Worm (Caenorhabditis elegans) whole organism, young adult: ENCODE results near the gene T24H10.4.

Source experiments
- B0336.3 ChIP-seq: fragments of 200-800 bp; sonication (Bioruptor generic); IDR thresholded peaks from 2 replicates; pipeline ENCODE4 v1.3.6; 2022; ENCODE audit warnings: missing genetic modification characterization, missing compliant biosample characterization
- D2030.7 ChIP-seq: fragments of 200-800 bp; sonication (Bioruptor generic); IDR thresholded peaks from 2 replicates; pipeline ENCODE4 v1.3.6; 2022; ENCODE audit warnings: missing genetic modification reagents, missing genetic modification characterization, missing compliant biosample characterization
- F10E7.11 ChIP-seq: sonication (generic microtip); optimal IDR thresholded peaks from 2 replicates; lab custom pipeline; 2017; ENCODE audit warnings: mild to moderate bottlenecking, missing genetic modification characterization, moderate library complexity, missing compliant biosample characterization
- F37B4.10 ChIP-seq: fragments of 200-800 bp; sonication (Bioruptor generic); IDR thresholded peaks from 2 replicates; pipeline ENCODE4 v1.3.6; 2022; ENCODE audit warnings: missing genetic modification characterization, missing compliant biosample characterization
- F39B2.1 ChIP-seq: fragments of 200-800 bp; sonication (Bioruptor generic); IDR thresholded peaks from 2 replicates; pipeline ENCODE4 v1.3.6; 2022; ENCODE audit warnings: missing genetic modification reagents, missing genetic modification characterization, missing compliant biosample characterization
- F55B11.4 ChIP-seq: sonication (generic microtip); optimal IDR thresholded peaks from 2 replicates; lab custom pipeline; 2016; ENCODE audit warnings: missing compliant biosample characterization, missing genetic modification characterization, borderline replicate concordance; ENCODE audit not compliant: insufficient read depth
- F57C9.4 ChIP-seq: sonication (generic microtip); optimal IDR thresholded peaks from 2 replicates; lab custom pipeline; 2017; ENCODE audit warnings: mild to moderate bottlenecking, missing genetic modification characterization, missing compliant biosample characterization
- K11D2.4 ChIP-seq: fragments of 200-800 bp; sonication (Bioruptor generic); IDR thresholded peaks from 2 replicates; pipeline ENCODE4 v1.3.6; 2022; ENCODE audit warnings: missing genetic modification reagents, missing genetic modification characterization, missing compliant biosample characterization
- Y56A3A.18 ChIP-seq: fragments of 200-800 bp; sonication (Bioruptor generic); IDR thresholded peaks from 2 replicates; pipeline ENCODE4 v1.3.6; 2022; ENCODE audit warnings: missing genetic modification reagents, missing genetic modification characterization, missing compliant biosample characterization
- Y95B8A.8 ChIP-seq: fragments of 200-800 bp; sonication (Bioruptor generic); IDR thresholded peaks from 2 replicates; pipeline ENCODE4 v1.3.6; 2022; ENCODE audit warnings: missing genetic modification reagents, missing genetic modification characterization, missing compliant biosample characterization
- ama-1 ChIP-seq, 3 experiments: fragments of 150-350 bp in 1 of 3; sonication (generic microtip) in 2 of 3; optimal IDR thresholded peaks; 2 replicates each; lab custom pipeline; 2014 to 2018; ENCODE audit warnings: missing biosample characterization in 2 of 3, missing genetic modification characterization in 2 of 3, missing genetic modification reagents in 2 of 3
- atf-7 ChIP-seq: sonication (generic microtip); optimal IDR thresholded peaks from 2 replicates; lab custom pipeline; 2017; ENCODE audit warnings: mild to moderate bottlenecking, missing genetic modification characterization, missing compliant biosample characterization
- egl-44 ChIP-seq: fragments of 200-800 bp; sonication (Bioruptor generic); IDR thresholded peaks from 2 replicates; pipeline ENCODE4 v1.3.6; 2022; ENCODE audit warnings: missing genetic modification reagents, missing genetic modification characterization, missing compliant biosample characterization
- ets-4 ChIP-seq: fragments of 200-800 bp; sonication (Bioruptor generic); optimal IDR thresholded peaks from 2 replicates; lab custom pipeline; 2018; ENCODE audit warnings: mild to moderate bottlenecking, missing genetic modification characterization, missing compliant biosample characterization
- gei-17 ChIP-seq: fragments of 200-800 bp; sonication (Bioruptor generic); optimal IDR thresholded peaks from 2 replicates; lab custom pipeline; 2018; ENCODE audit warnings: mild to moderate bottlenecking, missing genetic modification characterization, missing compliant biosample characterization
- hmg-20 ChIP-seq: fragments of 200-800 bp; sonication (Bioruptor generic); IDR thresholded peaks from 2 replicates; pipeline ENCODE4 v1.3.6; 2022; ENCODE audit warnings: missing genetic modification reagents, missing genetic modification characterization, missing compliant biosample characterization
- hrde-1 ChIP-seq: sonication (generic microtip); optimal IDR thresholded peaks from 2 replicates; lab custom pipeline; 2016; ENCODE audit warnings: missing genetic modification characterization, mild to moderate bottlenecking, missing compliant biosample characterization, moderate library complexity, missing genotype, missing genetic modification reagents, borderline replicate concordance
- hsf-1 ChIP-seq: fragments of 200-800 bp; sonication (Bioruptor generic); IDR thresholded peaks from 2 replicates; pipeline ENCODE4 v1.3.6; 2022; ENCODE audit warnings: missing genetic modification reagents, missing genetic modification characterization, missing compliant biosample characterization
- lin-26 ChIP-seq: fragments of 200-800 bp; sonication (Bioruptor generic); IDR thresholded peaks from 2 replicates; pipeline ENCODE4 v1.3.6; 2022; ENCODE audit warnings: missing genetic modification reagents, missing genetic modification characterization, missing compliant biosample characterization
- lin-35 ChIP-seq, 3 experiments: fragments of 150-350 bp in 2 of 3; sonication (generic microtip) in 1 of 3; optimal IDR thresholded peaks; 2 replicates each; lab custom pipeline; 2014 to 2018; ENCODE audit warnings: missing biosample characterization in 3 of 3, missing genetic modification characterization in 3 of 3, missing genetic modification reagents in 3 of 3
- lir-1 ChIP-seq: fragments of 200-800 bp; sonication (Bioruptor generic); conservative IDR thresholded peaks from 2 replicates; pipeline ENCODE4 v1.3.6; 2022; ENCODE audit warnings: missing genetic modification reagents, missing genetic modification characterization, missing compliant biosample characterization
- madf-10 ChIP-seq: sonication (generic microtip); optimal IDR thresholded peaks from 2 replicates; lab custom pipeline; 2016; ENCODE audit warnings: mild to moderate bottlenecking, missing genetic modification characterization, missing compliant biosample characterization
- mcd-1 ChIP-seq: fragments of 200-800 bp; sonication (Bioruptor generic); IDR thresholded peaks from 2 replicates; pipeline ENCODE4 v1.3.6; 2022; ENCODE audit warnings: missing genetic modification reagents, missing genetic modification characterization, missing compliant biosample characterization
- nfya-1 ChIP-seq: sonication (generic microtip); optimal IDR thresholded peaks from 2 replicates; lab custom pipeline; 2017; ENCODE audit warnings: antibody characterized with exemption, missing compliant biosample characterization, missing genetic modification characterization, borderline replicate concordance; ENCODE audit not compliant: insufficient read depth
- nfya-2 ChIP-seq: fragments of 200-800 bp; sonication (Bioruptor generic); IDR thresholded peaks from 2 replicates; pipeline ENCODE4 v1.3.6; 2022; ENCODE audit warnings: missing genetic modification reagents, missing genetic modification characterization, missing compliant biosample characterization
- nhr-27 ChIP-seq: fragments of 200-800 bp; sonication (Bioruptor generic); optimal IDR thresholded peaks from 2 replicates; lab custom pipeline; 2018; ENCODE audit warnings: mild to moderate bottlenecking, missing genetic modification characterization, moderate library complexity, missing compliant biosample characterization
- nhr-80 ChIP-seq: sonication (generic microtip); optimal IDR thresholded peaks from 2 replicates; lab custom pipeline; 2016; ENCODE audit warnings: missing genetic modification characterization, missing compliant biosample characterization
- rec-8 ChIP-seq, 2 experiments: sonication (generic microtip); optimal IDR thresholded peaks; 2 replicates each; lab custom pipeline; 2016; ENCODE audit warnings: mild to moderate bottlenecking in 2 of 2, missing genetic modification characterization in 2 of 2, missing genetic modification reagents in 2 of 2, missing genotype in 2 of 2, missing biosample characterization in 1 of 2, missing compliant biosample characterization in 1 of 2, moderate library complexity in 1 of 2
- sdz-38 ChIP-seq: sonication (generic microtip); optimal IDR thresholded peaks from 2 replicates; lab custom pipeline; 2016; ENCODE audit warnings: missing genotype, missing genetic modification characterization, missing compliant biosample characterization
- snpc-3.4 ChIP-seq: sonication (generic microtip); optimal IDR thresholded peaks from 2 replicates; lab custom pipeline; 2017; ENCODE audit warnings: missing genetic modification characterization, mild to moderate bottlenecking, missing compliant biosample characterization, antibody characterized with exemption, moderate library complexity, missing genotype, missing genetic modification reagents
- somi-1 ChIP-seq: fragments of 200-800 bp; sonication (Bioruptor generic); optimal IDR thresholded peaks from 2 replicates; lab custom pipeline; 2018; ENCODE audit warnings: mild to moderate bottlenecking, missing genetic modification characterization, missing compliant biosample characterization
- sptf-2 ChIP-seq: fragments of 200-800 bp; sonication (Bioruptor generic); optimal IDR thresholded peaks from 2 replicates; lab custom pipeline; 2018; ENCODE audit warnings: mild to moderate bottlenecking, missing genetic modification characterization, missing compliant biosample characterization
- tbx-9 ChIP-seq: sonication (generic microtip); optimal IDR thresholded peaks from 2 replicates; lab custom pipeline; 2016; ENCODE audit warnings: borderline replicate concordance, missing genetic modification characterization, inconsistent platforms, missing compliant biosample characterization
- xnd-1 ChIP-seq: sonication (generic microtip); optimal IDR thresholded peaks from 2 replicates; lab custom pipeline; 2016; ENCODE audit warnings: missing genotype, missing genetic modification reagents, missing genetic modification characterization, missing compliant biosample characterization
- ztf-18 ChIP-seq: sonication (generic microtip); optimal IDR thresholded peaks from 2 replicates; lab custom pipeline; 2016; ENCODE audit warnings: missing genotype, mild to moderate bottlenecking, missing genetic modification characterization, missing compliant biosample characterization
- ztf-25 ChIP-seq: fragments of 200-800 bp; sonication (Bioruptor generic); IDR thresholded peaks from 2 replicates; pipeline ENCODE4 v1.3.6; 2022; ENCODE audit warnings: missing genetic modification reagents, missing genetic modification characterization, missing compliant biosample characterization
- ztf-28 ChIP-seq: fragments of 200-800 bp; sonication (Bioruptor generic); IDR thresholded peaks from 2 replicates; pipeline ENCODE4 v1.3.6; 2022; ENCODE audit warnings: missing genetic modification reagents, missing genetic modification characterization, missing compliant biosample characterization

T24H10.4 gene

DNA sequence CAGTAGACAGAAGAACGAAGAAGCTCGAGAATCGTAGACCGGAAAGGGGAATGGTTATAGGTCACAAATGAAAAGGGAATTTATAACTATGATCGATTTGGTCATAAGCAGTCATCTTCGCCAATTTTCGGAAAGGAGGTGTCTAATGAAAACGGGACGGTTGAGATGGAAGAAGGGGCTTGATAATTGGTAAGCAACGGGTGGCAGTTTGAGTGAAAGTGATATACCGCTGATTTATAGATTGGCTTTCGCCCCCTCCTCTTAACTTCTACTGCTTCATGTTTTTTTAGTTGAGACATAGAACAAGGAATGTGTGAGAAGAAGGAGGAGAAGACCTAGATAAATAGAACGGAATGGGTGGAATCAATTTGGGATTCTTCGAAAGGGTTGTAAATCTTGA, 36.6 kb upstream of the T24H10.4 start:
- no peak for TF ChIP-seq rec-8 (tag; optimal IDR thresholded peaks at IDR 0.05; lab: Kevin White, UChicago)
- TF ChIP-seq nhr-80 (tag; lab: Kevin White, UChicago): no peak
- TF ChIP-seq snpc-3.4 (tag; lab: Kevin White, UChicago): no peak
- TF ChIP-seq mcd-1 (GFP tag; lab: Robert Waterston, UW): no peak
- no peak for TF ChIP-seq F55B11.4 (tag; lab: Kevin White, UChicago)
- no peak for TF ChIP-seq lin-26 (GFP tag; lab: Robert Waterston, UW)
- no peak for TF ChIP-seq hsf-1
- no peak for TF ChIP-seq F39B2.1 (GFP tag; lab: Robert Waterston, UW)
- TF ChIP-seq xnd-1 (tag; lab: Kevin White, UChicago): no peak

DNA sequence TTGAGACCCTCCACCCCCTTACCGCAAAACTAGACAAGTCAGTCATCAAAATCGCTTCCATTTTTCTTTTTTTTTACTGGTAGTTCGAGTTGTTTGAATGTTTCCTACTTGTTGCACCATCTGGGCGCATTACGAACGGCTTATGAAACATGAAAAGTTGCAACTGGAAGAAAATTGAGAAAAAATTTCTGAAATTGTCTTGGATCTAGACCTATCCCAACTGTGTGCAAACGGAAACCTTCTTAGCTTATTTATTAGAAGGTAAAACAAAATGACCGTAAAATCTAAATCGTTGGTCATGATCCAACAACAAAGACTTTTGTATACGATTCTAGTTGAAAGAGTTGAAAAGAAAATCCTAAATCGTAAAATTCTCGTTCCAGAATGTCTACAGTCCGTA, 34.8 kb upstream of the T24H10.4 start:
- TF ChIP-seq hmg-20 (GFP tag; lab: Robert Waterston, UW) (no peak), lin-35 (GFP tag; optimal IDR thresholded peaks at IDR 0.05; lab: Kevin White, UChicago) (no peak), hrde-1 (no peak), sptf-2 (GFP tag; lab: Kevin White, UChicago) (no peak), ets-4 (GFP tag; lab: Kevin White, UChicago) (no peak), egl-44 (GFP tag; lab: Robert Waterston, UW) (no peak)

DNA sequence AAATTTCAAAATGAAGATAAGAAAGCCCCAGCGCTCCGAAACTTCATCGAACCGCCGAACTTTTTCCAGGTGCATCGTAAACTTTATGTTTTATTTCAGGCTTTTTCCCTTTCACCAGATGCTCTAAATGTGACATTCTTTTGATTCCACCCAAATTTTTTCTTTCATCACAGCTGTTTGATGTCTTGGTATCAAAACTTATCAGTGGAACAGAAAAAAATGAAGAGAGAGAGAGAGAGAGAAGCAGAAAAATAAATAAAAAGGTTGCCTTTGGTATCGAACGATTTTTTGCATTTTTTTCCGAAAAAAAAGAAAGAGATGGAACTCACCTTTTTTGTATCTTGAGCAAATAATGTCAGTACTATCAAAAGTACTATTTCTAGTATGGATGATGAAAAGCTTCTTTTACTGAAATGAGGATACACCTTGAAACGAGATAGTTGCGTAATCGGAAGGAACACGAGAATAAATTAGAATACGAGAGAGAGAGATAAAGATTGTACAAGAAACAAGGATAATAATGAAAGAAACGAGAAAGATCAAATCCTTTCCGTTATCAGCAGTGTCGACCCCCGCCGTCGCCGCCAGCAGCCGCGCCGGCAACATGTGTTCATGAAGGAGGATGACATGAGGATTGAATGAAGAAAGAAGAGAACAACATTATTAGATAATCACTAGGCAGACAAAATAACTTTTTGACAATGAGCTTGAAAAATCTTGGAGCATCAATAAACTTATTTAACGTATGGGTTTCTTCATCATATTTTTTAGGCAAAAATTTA, 33.0 kb upstream of the T24H10.4 start:
- TF ChIP-seq nhr-80 (tag; lab: Kevin White, UChicago) (peak; percentile 46), D2030.7 (GFP tag; lab: Robert Waterston, UW) (no peak)

DNA sequence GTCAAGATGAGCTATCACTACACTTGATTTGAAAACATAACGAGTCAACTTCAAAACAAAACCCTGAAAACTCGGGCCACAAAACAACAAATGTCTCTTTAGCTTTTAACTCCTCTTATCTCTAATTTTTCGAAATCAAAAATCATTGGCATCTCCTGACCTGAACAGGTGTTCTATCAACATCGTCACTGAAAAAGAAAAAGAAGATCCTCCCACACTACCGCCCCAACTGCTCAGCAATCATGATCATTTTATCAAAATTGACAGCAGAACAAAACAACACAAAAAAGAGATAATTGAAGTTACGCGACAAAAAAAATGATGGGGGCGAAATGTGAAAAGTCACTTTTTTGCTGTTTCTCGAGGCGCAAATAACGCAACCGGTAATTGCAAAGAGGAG, 31.0 kb upstream of the T24H10.4 start:
- TF ChIP-seq Y95B8A.8 (GFP tag; lab: Robert Waterston, UW) (no peak), K11D2.4 (GFP tag; lab: Robert Waterston, UW) (no peak), lin-35 (GFP tag; optimal IDR thresholded peaks at IDR 0.05; lab: Kevin White, UChicago) (no peak), ztf-18 (tag; lab: Kevin White, UChicago) (no peak), F57C9.4 (tag; lab: Kevin White, UChicago) (no peak), F37B4.10 (no peak), B0336.3 (no peak), somi-1 (no peak), madf-10 (tag; lab: Kevin White, UChicago) (no peak)

DNA sequence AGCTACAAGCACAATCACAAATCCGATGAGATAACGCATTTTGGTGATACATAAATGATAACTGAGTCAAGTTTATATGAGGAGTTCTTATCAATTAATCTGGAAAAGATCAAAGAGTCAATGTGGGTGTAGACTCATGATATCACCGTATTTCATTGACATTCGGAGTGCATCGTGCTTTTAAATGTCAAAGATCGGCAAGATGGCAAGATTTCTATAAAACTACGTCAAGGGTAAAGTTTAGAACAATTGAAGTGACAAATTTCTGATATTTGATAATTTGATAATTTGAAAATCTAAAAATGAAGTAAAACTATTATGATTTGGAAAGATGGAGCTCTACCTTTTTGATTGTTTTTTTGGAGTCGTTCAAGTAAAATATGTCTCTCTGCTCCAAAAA, 26.2 kb upstream of the T24H10.4 start, which contains the start of gene sysm-1:
Gene sysm-1, minus strand, starts transcription at position 101 of the 400 bp plus-strand sequence.
- TF ChIP-seq nhr-80 (tag; lab: Kevin White, UChicago) (peak; percentile 4), F10E7.11 (tag; lab: Kevin White, UChicago) (no peak)

DNA sequence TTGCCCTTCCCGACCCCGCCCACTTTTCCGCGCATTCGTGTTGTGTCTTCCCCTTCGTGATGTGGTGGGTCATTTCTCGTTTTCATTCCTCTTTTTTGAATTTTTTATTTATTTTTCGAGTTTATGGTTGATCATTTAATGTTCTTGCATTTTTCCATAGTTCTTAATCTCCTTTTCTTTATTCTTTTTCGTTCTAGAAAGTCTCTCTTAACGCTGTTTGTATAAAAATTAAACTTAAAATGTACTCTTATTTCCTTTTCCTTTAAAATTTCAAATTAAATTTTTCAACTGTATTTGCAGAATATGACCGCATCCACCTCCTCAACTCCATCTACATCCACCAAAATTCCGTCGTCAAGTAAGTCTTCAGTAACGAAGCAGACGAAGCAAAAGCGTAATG, 23.0 kb upstream of the T24H10.4 start, which contains the start of gene hlh-3:
Gene hlh-3, plus strand, starts transcription at position 301 of the 400 bp plus-strand sequence.
- TF ChIP-seq sptf-2 (GFP tag; lab: Kevin White, UChicago): no peak
- no peak for TF ChIP-seq ztf-28 (GFP tag; lab: Robert Waterston, UW)
- no peak for TF ChIP-seq Y56A3A.18 (GFP tag; lab: Robert Waterston, UW)
- TF ChIP-seq atf-7 (tag; lab: Kevin White, UChicago): no peak
- no peak for TF ChIP-seq tbx-9 (tag; lab: Kevin White, UChicago)
- no peak for TF ChIP-seq lir-1 (GFP tag; lab: Robert Waterston, UW)
- no peak for TF ChIP-seq gei-17 (GFP tag; lab: Kevin White, UChicago)
- no peak for TF ChIP-seq ama-1 (optimal IDR thresholded peaks at IDR 0.05; lab: Kevin White, UChicago)
- no peak for TF ChIP-seq ama-1 (GFP tag; optimal IDR thresholded peaks at IDR 0.05; lab: Kevin White, UChicago)
- no peak for TF ChIP-seq ztf-25 (GFP tag; lab: Robert Waterston, UW)
- no peak for TF ChIP-seq nfya-1 (tag; lab: Kevin White, UChicago)
- TF ChIP-seq nhr-27: no peak
- TF ChIP-seq nfya-2 (GFP tag; lab: Robert Waterston, UW): no peak
- no peak for TF ChIP-seq sdz-38 (tag; lab: Kevin White, UChicago)
